Fruit fly (Drosophila melanogaster): ENCODE data around the gene Non2.

DNA sequence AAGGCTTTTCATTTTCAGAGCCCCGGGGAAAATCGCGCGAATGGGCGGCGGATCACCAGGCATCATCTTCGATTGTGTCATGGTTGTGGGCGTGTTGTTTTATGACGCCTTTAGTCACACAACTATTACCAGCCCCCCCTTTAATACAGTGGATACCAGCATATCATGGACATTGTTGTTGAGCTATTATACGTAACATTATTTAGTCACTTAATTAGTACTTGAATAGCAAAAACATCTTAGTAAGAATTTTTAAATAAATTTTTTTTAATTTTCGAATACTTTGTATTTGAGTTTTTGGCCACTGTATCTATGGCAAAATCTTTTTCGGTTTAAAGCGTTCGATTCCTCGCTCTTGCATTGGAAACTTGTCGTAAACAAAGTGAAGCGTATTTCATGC lies 3.0 kb upstream of the Non2 start:
- TF ChIP-seq Hr39 (GFP tag; optimal IDR thresholded peaks at IDR 0.05) (no peak), CG8632 (GFP tag; optimal IDR thresholded peaks at IDR 0.05) (no peak), CG6854 (GFP tag; optimal IDR thresholded peaks at IDR 0.05) (no peak), achi (GFP tag; optimal IDR thresholded peaks at IDR 0.05) (no peak), pdm3 (GFP tag; optimal IDR thresholded peaks at IDR 0.05) (no peak), CG11294 (GFP tag; IDR thresholded peaks at IDR 0.05) (no peak), CG16779 (tag; optimal IDR thresholded peaks at IDR 0.05) (no peak), Hr38 (GFP tag; optimal IDR thresholded peaks at IDR 0.05) (no peak)
